Worm (Caenorhabditis elegans) whole organism, late embryonic: ENCODE measurements around the gene eif-2Bepsilon.

Experiments used
- C08G9.2 ChIP-seq: sonication (generic microtip); optimal IDR thresholded peaks from 2 replicates; lab custom pipeline; 2016; ENCODE audit warnings: mild to moderate bottlenecking, missing genetic modification characterization, moderate library complexity, missing compliant biosample characterization
- C38D4.7 ChIP-seq: fragments of 200-800 bp; sonication (Bioruptor generic); optimal IDR thresholded peaks from 2 replicates; lab custom pipeline; 2018; ENCODE audit warnings: mild to moderate bottlenecking, missing genetic modification characterization, moderate library complexity, missing compliant biosample characterization
- F13H6.1 ChIP-seq: sonication (generic microtip); optimal IDR thresholded peaks from 2 replicates; lab custom pipeline; 2016; ENCODE audit warnings: missing genetic modification characterization, missing compliant biosample characterization
- K02D7.2 ChIP-seq: sonication (generic microtip); optimal IDR thresholded peaks from 2 replicates; lab custom pipeline; 2017; ENCODE audit warnings: mild to moderate bottlenecking, missing genetic modification characterization, missing compliant biosample characterization
- T23F11.4 ChIP-seq: fragments of 200-800 bp; sonication (Bioruptor generic); optimal IDR thresholded peaks from 2 replicates; lab custom pipeline; 2018; ENCODE audit warnings: mild to moderate bottlenecking, missing genetic modification characterization, missing compliant biosample characterization
- ahr-1 ChIP-seq: sonication (generic microtip); optimal IDR thresholded peaks from 2 replicates; lab custom pipeline; 2016; ENCODE audit warnings: missing genetic modification characterization, missing compliant biosample characterization
- ama-1 ChIP-seq: fragments of 150-350 bp; optimal IDR thresholded peaks from 2 replicates; lab custom pipeline; 2014
- ceh-24 ChIP-seq: sonication (generic microtip); optimal IDR thresholded peaks from 2 replicates; lab custom pipeline; 2016; ENCODE audit warnings: mild to moderate bottlenecking, missing genetic modification characterization, missing compliant biosample characterization
- ceh-45 ChIP-seq: fragments of 200-800 bp; sonication (Bioruptor generic); IDR thresholded peaks from 2 replicates; pipeline ENCODE4 v1.3.6; 2022; ENCODE audit warnings: missing genetic modification reagents, missing genetic modification characterization, missing compliant biosample characterization
- ceh-48 ChIP-seq: sonication (generic microtip); optimal IDR thresholded peaks from 2 replicates; lab custom pipeline; 2016; ENCODE audit warnings: missing genetic modification characterization, inconsistent platforms, missing compliant biosample characterization
- ceh-6 ChIP-seq: fragments of 200-800 bp; sonication (Bioruptor generic); optimal IDR thresholded peaks from 2 replicates; lab custom pipeline; 2018; ENCODE audit warnings: mild to moderate bottlenecking, missing genetic modification characterization, missing compliant biosample characterization
- ceh-9 ChIP-seq: sonication (generic microtip); optimal IDR thresholded peaks from 2 replicates; lab custom pipeline; 2016; ENCODE audit warnings: mild to moderate bottlenecking, missing genetic modification characterization, inconsistent platforms, missing compliant biosample characterization
- che-1 ChIP-seq: sonication (generic microtip); optimal IDR thresholded peaks from 2 replicates; lab custom pipeline; 2016; ENCODE audit warnings: mild to moderate bottlenecking, missing genetic modification characterization, missing compliant biosample characterization
- dmd-4 ChIP-seq: sonication (generic microtip); optimal IDR thresholded peaks from 2 replicates; lab custom pipeline; 2016; ENCODE audit warnings: borderline replicate concordance, missing genetic modification characterization, missing compliant biosample characterization
- elt-2 ChIP-seq: sonication (generic microtip); optimal IDR thresholded peaks from 2 replicates; lab custom pipeline; 2016; ENCODE audit warnings: missing genetic modification reagents, missing genetic modification characterization, missing compliant biosample characterization
- ets-4 ChIP-seq: sonication (generic microtip); optimal IDR thresholded peaks from 2 replicates; lab custom pipeline; 2016; ENCODE audit warnings: missing genetic modification characterization, missing compliant biosample characterization
- gmeb-2 ChIP-seq: sonication (generic microtip); optimal IDR thresholded peaks from 2 replicates; lab custom pipeline; 2016; ENCODE audit warnings: missing genetic modification characterization, inconsistent platforms, missing compliant biosample characterization
- hlh-13 ChIP-seq: fragments of 200-800 bp; sonication (Bioruptor generic); optimal IDR thresholded peaks from 2 replicates; lab custom pipeline; 2018; ENCODE audit warnings: mild to moderate bottlenecking, missing genetic modification characterization, missing compliant biosample characterization
- hlh-15 ChIP-seq: sonication (generic microtip); optimal IDR thresholded peaks from 2 replicates; lab custom pipeline; 2016; ENCODE audit warnings: missing genetic modification characterization, missing compliant biosample characterization
- hlh-30 ChIP-seq: sonication (generic microtip); optimal IDR thresholded peaks from 2 replicates; lab custom pipeline; 2017; ENCODE audit warnings: antibody characterized with exemption, missing genetic modification characterization, missing compliant biosample characterization; ENCODE audit not compliant: insufficient read depth
- nfya-1 ChIP-seq: sonication (generic microtip); optimal IDR thresholded peaks from 2 replicates; lab custom pipeline; 2017; ENCODE audit warnings: missing genetic modification characterization, mild to moderate bottlenecking, missing compliant biosample characterization, antibody characterized with exemption, moderate library complexity
- nhr-232 ChIP-seq: sonication (generic microtip); optimal IDR thresholded peaks from 2 replicates; lab custom pipeline; 2016; ENCODE audit warnings: missing genetic modification characterization, missing compliant biosample characterization
- npax-4 ChIP-seq: sonication (generic microtip); optimal IDR thresholded peaks from 2 replicates; lab custom pipeline; 2016; ENCODE audit warnings: missing genetic modification characterization, missing compliant biosample characterization
- odd-2 ChIP-seq: sonication (generic microtip); optimal IDR thresholded peaks from 2 replicates; lab custom pipeline; 2017; ENCODE audit warnings: antibody characterized with exemption, mild to moderate bottlenecking, missing genetic modification characterization, missing compliant biosample characterization
- pag-3 ChIP-seq: sonication (generic microtip); optimal IDR thresholded peaks from 2 replicates; lab custom pipeline; 2016; ENCODE audit warnings: missing compliant biosample characterization, missing genetic modification characterization, borderline replicate concordance
- pha-2 ChIP-seq: sonication (generic microtip); optimal IDR thresholded peaks from 2 replicates; lab custom pipeline; 2017; ENCODE audit warnings: mild to moderate bottlenecking, missing genetic modification characterization, missing compliant biosample characterization
- pros-1 ChIP-seq: fragments of 150-350 bp; optimal IDR thresholded peaks from 2 replicates; lab custom pipeline; 2014; ENCODE audit warnings: missing biosample characterization, missing genetic modification reagents, missing genetic modification characterization
- rnt-1 ChIP-seq: sonication (generic microtip); optimal IDR thresholded peaks from 2 replicates; lab custom pipeline; 2016; ENCODE audit warnings: missing genetic modification characterization, missing compliant biosample characterization
- sdc-2 ChIP-seq: sonication (generic microtip); optimal IDR thresholded peaks from 2 replicates; lab custom pipeline; 2016; ENCODE audit warnings: missing genotype, missing genetic modification characterization, missing compliant biosample characterization
- syd-9 ChIP-seq: sonication (generic microtip); optimal IDR thresholded peaks from 2 replicates; lab custom pipeline; 2016; ENCODE audit warnings: mild to moderate bottlenecking, missing genetic modification characterization, moderate library complexity, missing compliant biosample characterization
- unc-3 ChIP-seq, 2 experiments: fragments of 200-800 bp in 1 of 2; sonication (Bioruptor generic) in 1 of 2; sonication (generic microtip) in 1 of 2; conservative IDR thresholded peaks in 1 of 2; optimal IDR thresholded peaks in 1 of 2; 2 replicates each; pipeline versions ENCODE4 v1.3.6 to Lab custom; 2016 to 2022; ENCODE audit warnings: missing compliant biosample characterization in 2 of 2, missing genetic modification characterization in 2 of 2, missing genetic modification reagents in 1 of 2
- unc-42 ChIP-seq: sonication (generic microtip); optimal IDR thresholded peaks from 2 replicates; lab custom pipeline; 2016; ENCODE audit warnings: missing genotype, missing genetic modification characterization, missing compliant biosample characterization
- unc-55 ChIP-seq: sonication (generic microtip); optimal IDR thresholded peaks from 2 replicates; lab custom pipeline; 2017; ENCODE audit warnings: missing biosample characterization, missing genetic modification reagents, missing genetic modification characterization
- unc-86 ChIP-seq: sonication (generic microtip); optimal IDR thresholded peaks from 2 replicates; lab custom pipeline; 2016; ENCODE audit warnings: missing genetic modification characterization, missing compliant biosample characterization
- ztf-16 ChIP-seq: sonication (generic microtip); optimal IDR thresholded peaks from 2 replicates; lab custom pipeline; 2017; ENCODE audit warnings: missing genetic modification characterization, missing compliant biosample characterization

Gene eif-2Bepsilon

ce11 chrII:8661539-8661938 lies at the start of gene eif-2Bepsilon, which contains the start of gene piga-1:
eif-2Bepsilon (plus strand) TSS chrII:8661869.
piga-1 (minus strand) TSS chrII:8661712.
- TF ChIP-seq ceh-48 (peak; percentile 40), unc-42 (tag; lab: Kevin White, UChicago) (peak; percentile 0), nfya-1 (tag; lab: Kevin White, UChicago) (no peak)

- no peak for TF ChIP-seq ahr-1 (tag; lab: Kevin White, UChicago)
- TF ChIP-seq sdc-2 (tag; lab: Kevin White, UChicago), result no peak
- TF ChIP-seq elt-2, result no peak
Measured at ce11 chrII:8612470-8612869, 49.2 kb upstream of the eif-2Bepsilon start, which contains the start of gene T22C8.1. T22C8.1 (plus strand) TSS chrII:8612770.

DNA sequence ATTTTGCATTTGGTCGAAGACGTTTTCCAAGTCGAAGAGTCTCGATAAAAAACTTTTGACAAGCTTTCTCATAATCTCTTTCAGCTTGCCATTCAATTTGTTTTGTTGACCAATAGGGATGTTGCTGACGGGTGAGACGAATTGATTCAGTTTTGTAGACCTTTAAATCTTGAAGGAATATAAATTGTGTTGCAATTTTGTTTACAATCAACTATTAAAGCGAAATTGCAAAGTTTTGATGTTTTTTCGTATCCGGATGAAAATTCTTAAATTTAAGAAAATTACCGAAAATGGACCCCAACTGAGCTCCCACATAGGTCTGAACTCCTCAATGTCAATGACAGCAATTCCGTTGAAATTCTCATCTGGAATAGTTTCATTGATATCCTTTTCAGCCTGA lies 45.5 kb upstream of the eif-2Bepsilon start:
- TF ChIP-seq syd-9 (tag; lab: Kevin White, UChicago) (no peak), elt-2 (no peak), nhr-232 (no peak), pag-3 (tag; lab: Kevin White, UChicago) (no peak), dmd-4 (no peak), hlh-15 (tag; lab: Kevin White, UChicago) (no peak), F13H6.1 (tag; lab: Kevin White, UChicago) (no peak), hlh-13 (GFP tag; lab: Kevin White, UChicago) (no peak), pha-2 (tag; lab: Kevin White, UChicago) (no peak), ceh-24 (tag; lab: Kevin White, UChicago) (no peak)

DNA sequence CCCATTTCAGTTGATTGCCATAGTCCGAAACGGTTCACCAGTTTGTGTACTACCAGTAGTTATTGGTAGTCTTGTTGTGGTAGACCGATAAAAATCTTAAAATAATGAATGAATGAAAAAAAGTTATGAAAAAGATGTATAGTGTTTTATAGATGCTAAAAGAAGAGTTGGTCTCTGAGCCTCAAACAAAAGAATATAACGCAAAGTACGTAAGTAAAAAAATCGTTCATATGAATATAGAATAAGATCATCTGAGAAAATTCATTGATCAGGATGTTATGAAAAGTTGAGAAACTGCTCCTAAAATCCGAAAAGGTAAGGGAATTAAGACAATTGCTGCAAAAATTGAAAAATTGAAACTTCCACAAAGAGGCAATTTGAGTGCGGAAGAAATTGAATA lies 44.2 kb upstream of the eif-2Bepsilon start, which contains the start of gene chhy-1:
Gene chhy-1 (minus strand): TSS at position 101 of the 400 bp plus-strand sequence.
- TF ChIP-seq ceh-6 (no peak), ceh-24 (tag; lab: Kevin White, UChicago) (no peak), pros-1 (no peak), rnt-1 (tag; lab: Kevin White, UChicago) (no peak), odd-2 (tag; lab: Kevin White, UChicago) (no peak), ama-1 (lab: Kevin White, UChicago) (no peak), C38D4.7 (no peak), npax-4 (tag; lab: Kevin White, UChicago) (no peak), unc-86 (tag; lab: Kevin White, UChicago) (no peak), ceh-9 (tag; lab: Kevin White, UChicago) (no peak)
- TF ChIP-seq, all 69 proteins: peak for 0

DNA sequence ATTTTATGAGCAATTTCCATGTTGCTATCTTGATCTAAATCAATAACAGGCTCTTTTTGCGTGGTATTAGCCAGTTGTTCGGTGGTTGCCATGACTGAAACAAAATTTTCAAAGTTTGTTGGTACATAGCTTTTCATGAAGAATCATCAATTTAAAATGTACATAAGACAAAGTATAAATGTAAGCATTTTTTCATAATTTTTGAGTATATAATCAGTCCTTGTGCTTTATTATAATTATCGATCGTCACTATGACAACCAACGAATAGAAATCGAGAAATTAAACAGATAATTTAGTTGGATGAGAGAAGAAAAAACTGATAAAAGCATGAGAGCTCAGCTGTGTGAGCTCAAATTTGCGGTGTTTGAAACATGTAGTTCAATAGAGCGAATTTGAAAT lies 39.8 kb upstream of the eif-2Bepsilon start, which contains the start of gene T22C8.3:
Gene T22C8.3 (minus strand): TSS at position 101 of the 400 bp plus-strand sequence.
- TF ChIP-seq pha-2 (tag; lab: Kevin White, UChicago) (no peak), ceh-45 (GFP tag; lab: Robert Waterston, UW) (no peak), gmeb-2 (tag; lab: Kevin White, UChicago) (no peak)

DNA sequence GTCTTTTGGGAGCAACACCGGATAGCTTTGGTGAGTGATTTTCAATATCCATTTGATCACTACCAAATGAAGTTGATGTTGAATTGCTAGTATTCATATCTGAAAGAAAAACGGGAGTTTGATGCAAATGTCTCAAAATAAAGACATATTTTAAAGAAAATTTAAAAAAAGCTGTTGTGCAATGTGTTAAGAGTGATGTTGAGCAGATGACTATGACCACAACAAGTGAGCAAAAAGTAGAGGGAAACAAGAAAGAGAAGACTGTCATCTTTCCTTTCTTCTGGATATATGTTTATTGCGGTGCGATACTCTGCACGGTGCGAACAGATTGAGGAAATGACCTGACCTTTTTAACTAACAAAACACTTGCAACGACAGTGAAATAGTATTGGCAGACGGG lies 38.3 kb upstream of the eif-2Bepsilon start, which contains the start of gene T22C8.4:
Gene T22C8.4 (minus strand): TSS at position 101 of the 400 bp plus-strand sequence.
- no peak for TF ChIP-seq che-1 (tag; lab: Kevin White, UChicago)
- TF ChIP-seq ets-4 (tag; lab: Kevin White, UChicago), result no peak
- no peak for TF ChIP-seq hlh-30
- TF ChIP-seq K02D7.2 (tag; lab: Kevin White, UChicago), result no peak
- no peak for TF ChIP-seq ztf-16
- no peak for TF ChIP-seq unc-55 (GFP tag; lab: Kevin White, UChicago)
- no peak for TF ChIP-seq hlh-13 (GFP tag; lab: Kevin White, UChicago)
- no peak for TF ChIP-seq unc-3 (GFP tag; conservative IDR thresholded peaks at IDR 0.05; lab: Robert Waterston, UW)
- no peak for TF ChIP-seq unc-3 (tag; optimal IDR thresholded peaks at IDR 0.05; lab: Kevin White, UChicago)
- no peak for TF ChIP-seq C08G9.2 (tag; lab: Kevin White, UChicago)
- TF ChIP-seq T23F11.4 (GFP tag; lab: Kevin White, UChicago), result no peak
- no peak for TF ChIP-seq nhr-232
